Worm (Caenorhabditis elegans) whole organism, L1 larva: ENCODE results near the gene sulp-8.
A peak's percentile ranks its signal among the peaks of the same experiment; 100 is the strongest.

Experiments used
- C16A3.4 ChIP-seq: fragments of 150-350 bp; optimal IDR thresholded peaks from 2 replicates; lab custom pipeline; 2014; ENCODE audit warnings: missing biosample characterization, missing genetic modification characterization
- F16B12.6 ChIP-seq: fragments of 150-350 bp; optimal IDR thresholded peaks from 2 replicates; lab custom pipeline; 2014; ENCODE audit warnings: missing biosample characterization, missing genetic modification characterization
- alr-1 ChIP-seq: fragments of 200-800 bp; sonication (Bioruptor generic); optimal IDR thresholded peaks from 2 replicates; lab custom pipeline; 2018; ENCODE audit warnings: borderline replicate concordance, mild to moderate bottlenecking, missing genetic modification characterization, missing compliant biosample characterization
- ama-1 ChIP-seq: fragments of 150-350 bp; optimal IDR thresholded peaks from 2 replicates; lab custom pipeline; 2014
- blmp-1 ChIP-seq: fragments of 150-350 bp; optimal IDR thresholded peaks from 2 replicates; lab custom pipeline; 2014; ENCODE audit warnings: missing biosample characterization, missing genetic modification characterization
- ceh-82 ChIP-seq, 3 experiments: fragments of 150-350 bp in 1 of 3; sonication (generic microtip) in 2 of 3; optimal IDR thresholded peaks; 2 replicates each; lab custom pipeline; 2014 to 2017; ENCODE audit warnings: missing biosample characterization in 3 of 3, missing genetic modification characterization in 3 of 3
- ces-1 ChIP-seq: fragments of 150-350 bp; optimal IDR thresholded peaks from 2 replicates; lab custom pipeline; 2014; ENCODE audit warnings: missing biosample characterization, missing genetic modification reagents, missing genetic modification characterization
- dpl-1 ChIP-seq, 3 experiments: fragments of 150-350 bp in 2 of 3; sonication (generic microtip) in 1 of 3; optimal IDR thresholded peaks; 2 replicates each; lab custom pipeline; 2014 to 2017; ENCODE audit warnings: missing biosample characterization in 3 of 3, missing genetic modification characterization in 3 of 3, missing genetic modification reagents in 3 of 3
- efl-1 ChIP-seq, 4 experiments: fragments of 150-350 bp; optimal IDR thresholded peaks in 3 of 4; peaks in 1 of 4; 1 replicate in 1 of 4; 2 replicates in 3 of 4; lab custom pipeline; 2014; ENCODE audit warnings: missing biosample characterization in 2 of 4, missing genetic modification characterization in 2 of 4, missing genetic modification reagents in 2 of 4
- elt-2 ChIP-seq: sonication (generic microtip); optimal IDR thresholded peaks from 2 replicates; lab custom pipeline; 2016; ENCODE audit warnings: missing genetic modification characterization, mild to moderate bottlenecking, inconsistent platforms, missing compliant biosample characterization, missing genetic modification reagents
- fkh-10 ChIP-seq: sonication (generic microtip); optimal IDR thresholded peaks from 2 replicates; lab custom pipeline; 2017; ENCODE audit warnings: missing biosample characterization, missing genetic modification reagents, missing genetic modification characterization
- fkh-4 ChIP-seq: sonication (generic microtip); optimal IDR thresholded peaks from 2 replicates; lab custom pipeline; 2016; ENCODE audit warnings: missing compliant biosample characterization, missing genetic modification characterization, borderline replicate concordance
- fkh-8 ChIP-seq: sonication (generic microtip); optimal IDR thresholded peaks from 2 replicates; lab custom pipeline; 2016; ENCODE audit warnings: mild to moderate bottlenecking, missing genetic modification characterization, missing compliant biosample characterization
- hlh-4 ChIP-seq: sonication (generic microtip); optimal IDR thresholded peaks from 2 replicates; lab custom pipeline; 2016; ENCODE audit warnings: mild to moderate bottlenecking, missing genetic modification characterization, missing compliant biosample characterization
- hpl-2 ChIP-seq: fragments of 150-350 bp; optimal IDR thresholded peaks from 2 replicates; lab custom pipeline; 2014; ENCODE audit warnings: missing biosample characterization, missing genetic modification reagents, missing genetic modification characterization
- isw-1 ChIP-seq: fragments of 200-800 bp; sonication (Bioruptor generic); IDR thresholded peaks from 2 replicates; pipeline ENCODE4 v1.3.6; 2022; ENCODE audit warnings: missing genetic modification characterization, missing compliant biosample characterization
- jun-1 ChIP-seq: fragments of 150-350 bp; optimal IDR thresholded peaks from 2 replicates; lab custom pipeline; 2014; ENCODE audit warnings: missing biosample characterization, missing genetic modification reagents, missing genetic modification characterization
- lin-14 ChIP-seq: fragments of 200-800 bp; sonication (Bioruptor generic); optimal IDR thresholded peaks from 2 replicates; lab custom pipeline; 2018; ENCODE audit warnings: mild to moderate bottlenecking, missing genetic modification characterization, moderate library complexity, missing compliant biosample characterization
- lin-35 ChIP-seq, 2 experiments: fragments of 150-350 bp; optimal IDR thresholded peaks; 2 replicates each; lab custom pipeline; 2014; ENCODE audit warnings: missing biosample characterization in 2 of 2, missing genetic modification characterization in 2 of 2, missing genetic modification reagents in 2 of 2
- lin-39 ChIP-seq: fragments of 150-350 bp; optimal IDR thresholded peaks from 2 replicates; lab custom pipeline; 2014; ENCODE audit warnings: missing biosample characterization, missing genetic modification reagents, missing genetic modification characterization
- lsy-2 ChIP-seq, 2 experiments: fragments of 150-350 bp; optimal IDR thresholded peaks; 2 replicates each; lab custom pipeline; 2014; ENCODE audit warnings: missing biosample characterization in 2 of 2, missing genetic modification characterization in 2 of 2
- nhr-20 ChIP-seq: sonication (generic microtip); optimal IDR thresholded peaks from 2 replicates; lab custom pipeline; 2016; ENCODE audit warnings: mild to moderate bottlenecking, missing genetic modification characterization, missing compliant biosample characterization
- nhr-47 ChIP-seq: sonication (generic microtip); optimal IDR thresholded peaks from 2 replicates; lab custom pipeline; 2016; ENCODE audit warnings: mild to moderate bottlenecking, missing genetic modification characterization, moderate library complexity, missing compliant biosample characterization
- nhr-71 ChIP-seq: sonication (generic microtip); optimal IDR thresholded peaks from 2 replicates; lab custom pipeline; 2016; ENCODE audit warnings: mild to moderate bottlenecking, missing genetic modification characterization, moderate library complexity, missing compliant biosample characterization
- nhr-76 ChIP-seq: sonication (generic microtip); optimal IDR thresholded peaks from 2 replicates; lab custom pipeline; 2017; ENCODE audit warnings: missing biosample characterization, missing genetic modification characterization
- pax-3 ChIP-seq: fragments of 200-800 bp; sonication (Bioruptor generic); optimal IDR thresholded peaks from 2 replicates; lab custom pipeline; 2018; ENCODE audit warnings: mild to moderate bottlenecking, missing genetic modification characterization, moderate library complexity, missing compliant biosample characterization
- rnt-1 ChIP-seq: sonication (generic microtip); optimal IDR thresholded peaks from 2 replicates; lab custom pipeline; 2016; ENCODE audit warnings: mild to moderate bottlenecking, missing genetic modification characterization, moderate library complexity, missing compliant biosample characterization
- skn-1 ChIP-seq: fragments of 150-350 bp; optimal IDR thresholded peaks from 2 replicates; lab custom pipeline; 2014; ENCODE audit warnings: missing biosample characterization, missing genetic modification characterization
- snpc-4 ChIP-seq: fragments of 150-350 bp; optimal IDR thresholded peaks from 2 replicates; lab custom pipeline; 2014; ENCODE audit warnings: missing biosample characterization, missing genetic modification characterization
- snu-23 ChIP-seq: sonication (generic microtip); optimal IDR thresholded peaks from 2 replicates; lab custom pipeline; 2016; ENCODE audit warnings: missing genetic modification characterization, missing compliant biosample characterization
- swsn-7 ChIP-seq: sonication (generic microtip); optimal IDR thresholded peaks from 2 replicates; lab custom pipeline; 2016; ENCODE audit warnings: missing genetic modification characterization, missing compliant biosample characterization
- tbx-2 ChIP-seq: sonication (generic microtip); optimal IDR thresholded peaks from 2 replicates; lab custom pipeline; 2016; ENCODE audit warnings: missing genetic modification characterization, missing compliant biosample characterization
- unc-130 ChIP-seq: fragments of 150-350 bp; optimal IDR thresholded peaks from 2 replicates; lab custom pipeline; 2017; ENCODE audit warnings: missing biosample characterization, missing genetic modification characterization, inconsistent platforms
- unc-62 ChIP-seq: fragments of 150-350 bp; optimal IDR thresholded peaks from 2 replicates; lab custom pipeline; 2014; ENCODE audit warnings: missing biosample characterization, missing genetic modification reagents, missing genetic modification characterization
- vab-15 ChIP-seq: sonication (generic microtip); optimal IDR thresholded peaks from 2 replicates; lab custom pipeline; 2017; ENCODE audit warnings: missing genotype, mild to moderate bottlenecking, missing genetic modification characterization, missing compliant biosample characterization
- xbp-1 ChIP-seq: sonication (generic microtip); optimal IDR thresholded peaks from 2 replicates; lab custom pipeline; 2016; ENCODE audit warnings: missing genetic modification characterization, missing compliant biosample characterization
- zag-1 ChIP-seq: fragments of 150-350 bp; optimal IDR thresholded peaks from 2 replicates; lab custom pipeline; 2014; ENCODE audit warnings: missing biosample characterization, missing genetic modification characterization
- ztf-4 ChIP-seq: fragments of 150-350 bp; optimal IDR thresholded peaks from 2 replicates; lab custom pipeline; 2014; ENCODE audit warnings: missing biosample characterization, missing genetic modification characterization

sulp-8 gene

ce11 chrV:9672495-9672894 is 972 bp downstream of the sulp-8 start:
- TF ChIP-seq elt-2 (tag; lab: Kevin White, UChicago) (peak; percentile 49), vab-15 (no peak)

- TF ChIP-seq alr-1 (no peak), unc-62 (no peak), isw-1 (GFP tag; lab: Robert Waterston, UW) (no peak), ama-1 (no peak), nhr-20 (tag; lab: Kevin White, UChicago) (no peak), F16B12.6 (no peak), lin-14 (GFP tag; lab: Kevin White, UChicago) (peak; percentile 49)
These were observed 7.1 kb downstream of the sulp-8 start, which contains the start of gene ZK287.1 for ce11 chrV:9666394-9666793. Gene ZK287.1 (plus strand): TSS chrV:9666694.

- TF ChIP-seq ztf-4 (no peak), elt-2 (tag; lab: Kevin White, UChicago) (no peak), hpl-2 (GFP tag; lab: Kevin White, UChicago) (no peak), dpl-1 (GFP tag; optimal IDR thresholded peaks at IDR 0.05; lab: Kevin White, UChicago) (peak in 1 of 3 experiments; percentile 4), C16A3.4 (tag; lab: Kevin White, UChicago) (no peak), jun-1 (tag; lab: Kevin White, UChicago) (no peak), efl-1 (optimal IDR thresholded peaks at IDR 0.05; lab: Kevin White, UChicago) (peak; percentile 9 to 19), efl-1 (GFP tag; optimal IDR thresholded peaks at IDR 0.05 in 1 of 2; lab: Kevin White, UChicago) (no peak), blmp-1 (no peak), zag-1 (no peak), rnt-1 (tag; lab: Kevin White, UChicago) (no peak), snu-23 (peak; percentile 13), lin-39 (tag; lab: Kevin White, UChicago) (no peak), swsn-7 (tag; lab: Kevin White, UChicago) (peak; percentile 18), snpc-4 (no peak), lin-14 (GFP tag; lab: Kevin White, UChicago) (peak; percentile 84), pax-3 (tag; lab: Kevin White, UChicago) (no peak), vab-15 (no peak), lsy-2 (tag; optimal IDR thresholded peaks at IDR 0.05; lab: Kevin White, UChicago) (peak in 1 of 2 experiments; percentile 43), hlh-4 (tag; lab: Kevin White, UChicago) (no peak), fkh-4 (tag; lab: Kevin White, UChicago) (no peak), xbp-1 (no peak), unc-130 (tag; lab: Kevin White, UChicago) (no peak), fkh-8 (tag; lab: Kevin White, UChicago) (peak; percentile 71), nhr-71 (tag; lab: Kevin White, UChicago) (peak; percentile 23), fkh-10 (GFP tag; lab: Kevin White, UChicago) (peak; percentile 68), lin-35 (GFP tag; optimal IDR thresholded peaks at IDR 0.05; lab: Kevin White, UChicago) (peak in 1 of 2 experiments; percentile 38), ces-1 (GFP tag; lab: Kevin White, UChicago) (no peak), ceh-82 (tag; optimal IDR thresholded peaks at IDR 0.05; lab: Kevin White, UChicago) (peak in 2 of 3 experiments; percentile 36 to 64), tbx-2 (tag; lab: Kevin White, UChicago) (peak; percentile 38), skn-1 (tag; lab: Kevin White, UChicago) (no peak), nhr-47 (tag; lab: Kevin White, UChicago) (no peak)
These were observed 8.8 kb downstream of the sulp-8 start for ce11 chrV:9664620-9665019.

ce11 chrV:9663948-9664347 is 9.5 kb downstream of the sulp-8 start:
- TF ChIP-seq efl-1 (optimal IDR thresholded peaks at IDR 0.05; lab: Kevin White, UChicago) (no peak), efl-1 (GFP tag; optimal IDR thresholded peaks at IDR 0.05 in 1 of 2; lab: Kevin White, UChicago) (peak in 1 of 2 experiments; percentile 28), nhr-76 (tag; lab: Kevin White, UChicago) (no peak)
